Fruit fly (Drosophila melanogaster): ENCODE results near the gene rdx.
A peak's percentile ranks its signal among the peaks of the same experiment; 100 is the strongest.

Gene rdx

DNA sequence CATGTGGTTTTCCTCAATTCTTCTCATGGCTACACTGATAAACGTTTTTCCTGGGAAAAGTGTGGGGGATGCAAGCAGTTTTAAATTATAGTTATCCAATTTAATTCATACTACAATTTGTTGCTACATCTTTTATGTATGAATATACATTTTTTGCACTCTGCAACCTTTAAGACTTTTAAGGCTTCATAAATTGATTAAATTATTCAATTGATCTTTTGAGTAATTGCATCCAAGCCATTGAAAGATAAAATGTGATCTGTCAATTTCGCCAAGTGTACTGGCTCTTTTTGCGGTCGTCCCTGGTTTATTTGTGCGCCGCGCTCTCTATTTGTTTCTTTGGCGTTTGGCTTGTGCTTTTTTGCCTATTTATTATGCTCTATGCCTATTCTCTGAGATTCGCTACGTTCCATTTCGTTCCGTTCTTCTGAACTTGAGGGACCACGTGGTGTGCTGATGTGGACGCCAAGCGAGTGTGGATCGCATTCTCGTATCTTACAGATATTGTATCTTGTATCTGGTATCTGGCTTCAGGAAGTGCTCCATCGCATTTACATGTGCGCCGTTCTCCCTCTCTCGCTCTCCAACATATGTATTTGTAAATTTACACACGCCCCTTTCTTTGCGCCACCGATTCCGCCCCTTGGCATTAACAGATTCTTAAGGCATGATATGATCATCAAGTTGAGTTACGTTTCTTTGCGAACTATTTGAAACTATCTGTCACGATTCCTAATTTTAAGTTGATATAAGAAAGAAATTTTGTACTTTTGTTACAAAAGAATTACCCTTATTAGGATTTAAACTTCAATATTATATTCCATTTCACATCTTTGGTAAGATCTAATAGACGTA is 20.6 kb upstream of the rdx start (continued):
- TF ChIP-seq CG9215 (GFP tag; IDR thresholded peaks at IDR 0.05) = peak; percentile 93
- TF ChIP-seq NC2β (GFP tag; optimal IDR thresholded peaks at IDR 0.05) = peak; percentile 45
- no peak for TF ChIP-seq Dref (GFP tag; IDR thresholded peaks at IDR 0.05)
- peak; percentile 86 for TF ChIP-seq danr (GFP tag; IDR thresholded peaks at IDR 0.05)
- TF ChIP-seq HLHmδ (GFP tag; optimal IDR thresholded peaks at IDR 0.05) = no peak
- peak; percentile 89 for TF ChIP-seq CG7372 (GFP tag; IDR thresholded peaks at IDR 0.05)
- TF ChIP-seq eve (GFP tag; optimal IDR thresholded peaks at IDR 0.05) = peak in 1 of 2 experiments; percentile 87
- no peak for TF ChIP-seq CG42726 (GFP tag; IDR thresholded peaks at IDR 0.05; ENCODE audit: partially characterized antibody)
- peak; percentile 47; the same call in 2 of the 3 replicates for TF ChIP-seq otp (GFP tag; IDR thresholded peaks at IDR 0.05)
- peak; percentile 93 for TF ChIP-seq CoRest (tag; optimal IDR thresholded peaks at IDR 0.05)
- TF ChIP-seq CG4707 (GFP tag; optimal IDR thresholded peaks at IDR 0.05) = no peak
- no peak for TF ChIP-seq crol (GFP tag; IDR thresholded peaks at IDR 0.05)
- TF ChIP-seq CG11247 (GFP tag; IDR thresholded peaks at IDR 0.05) = peak; percentile 85
- TF ChIP-seq HmgZ (tag; optimal IDR thresholded peaks at IDR 0.05) = peak; percentile 86
- TF ChIP-seq CG2875 (GFP tag; optimal IDR thresholded peaks at IDR 0.05) = peak; percentile 33
- TF ChIP-seq E2f1 (GFP tag; IDR thresholded peaks at IDR 0.05) = peak; percentile 80
- peak; percentile 85 for TF ChIP-seq CG17361 (GFP tag; IDR thresholded peaks at IDR 0.05)
- TF ChIP-seq Ptx1 (GFP tag; IDR thresholded peaks at IDR 0.05) = peak; percentile 91
- peak; percentile 52 for TF ChIP-seq salm (tag; optimal IDR thresholded peaks at IDR 0.05)
- TF ChIP-seq h (optimal IDR thresholded peaks at IDR 0.05) = no peak
- TF ChIP-seq gsb-n (tag; optimal IDR thresholded peaks at IDR 0.05) = no peak
- peak; percentile 79 for TF ChIP-seq Poxn (GFP tag; IDR thresholded peaks at IDR 0.05)
- TF ChIP-seq Fer3 (tag; optimal IDR thresholded peaks at IDR 0.05) = peak; percentile 91
- no peak for TF ChIP-seq run (tag; optimal IDR thresholded peaks at IDR 0.05)
- TF ChIP-seq btn (GFP tag; optimal IDR thresholded peaks at IDR 0.05) = no peak
- peak; percentile 83 for TF ChIP-seq Fer2 (tag; optimal IDR thresholded peaks at IDR 0.05)
- peak; percentile 78 for TF ChIP-seq dm (GFP tag; optimal IDR thresholded peaks at IDR 0.05)
- TF ChIP-seq br (optimal IDR thresholded peaks at IDR 0.05) = no peak
- peak; percentile 80 for TF ChIP-seq H15 (GFP tag; IDR thresholded peaks at IDR 0.05)
- TF ChIP-seq exex (tag; optimal IDR thresholded peaks at IDR 0.05) = peak; percentile 57
- no peak for TF ChIP-seq CG2199 (GFP tag; IDR thresholded peaks at IDR 0.05)
- no peak for TF ChIP-seq CG33557 (GFP tag; optimal IDR thresholded peaks at IDR 0.05)
- peak; percentile 91 for TF ChIP-seq gsb (GFP tag; IDR thresholded peaks at IDR 0.05)
- peak; percentile 84 for TF ChIP-seq CG11560 (tag; IDR thresholded peaks at IDR 0.05)
- TF ChIP-seq sisA (GFP tag; IDR thresholded peaks at IDR 0.05) = peak; percentile 75
- TF ChIP-seq sob (GFP tag; IDR thresholded peaks at IDR 0.05) = peak; percentile 90
- TF ChIP-seq sqz (GFP tag; optimal IDR thresholded peaks at IDR 0.05) = peak; percentile 44
- no peak for TF ChIP-seq CG14965 (GFP tag; optimal IDR thresholded peaks at IDR 0.05; ENCODE audit: borderline replicate concordance)
- TF ChIP-seq ssp (GFP tag; IDR thresholded peaks at IDR 0.05) = peak; percentile 57
- peak; percentile 87 for TF ChIP-seq CG7786 (GFP tag; optimal IDR thresholded peaks at IDR 0.05)
- peak; percentile 40 for TF ChIP-seq HmgD (GFP tag; optimal IDR thresholded peaks at IDR 0.05)
- TF ChIP-seq CG11695 (GFP tag; IDR thresholded peaks at IDR 0.05) = peak; percentile 94; the same call in 2 of the 3 replicates
- peak; percentile 80 for TF ChIP-seq CG17568 (GFP tag; optimal IDR thresholded peaks at IDR 0.05)
- TF ChIP-seq pita (GFP tag; optimal IDR thresholded peaks at IDR 0.05) = no peak
- TF ChIP-seq Tbp (GFP tag; optimal IDR thresholded peaks at IDR 0.05) = no peak
- peak; percentile 53 for TF ChIP-seq Jarid2 (GFP tag; optimal IDR thresholded peaks at IDR 0.05)
- no peak for TF ChIP-seq CG9797 (GFP tag; optimal IDR thresholded peaks at IDR 0.05)
- TF ChIP-seq bab2 (GFP tag; optimal IDR thresholded peaks at IDR 0.05) = peak; percentile 79
- TF ChIP-seq Hmx (GFP tag; optimal IDR thresholded peaks at IDR 0.05) = peak; percentile 83
- peak; percentile 76 for TF ChIP-seq ERR (GFP tag; optimal IDR thresholded peaks at IDR 0.05)

Measured in whole organism, embryonic.